Fruit fly (Drosophila melanogaster) whole organism, wandering third instar larva: ENCODE measurements around the gene Tsp96F.

Experiments used
- Abd-B ChIP-seq: fragments of >200 bp; optimal IDR thresholded peaks from 2 replicates; lab custom pipeline; 2017; ENCODE audit warnings: missing biosample characterization, missing genetic modification characterization
- CG32264 ChIP-seq: fragments of 200-800 bp; sonication (Bioruptor generic); optimal IDR thresholded peaks from 2 replicates; lab custom pipeline; 2016; ENCODE audit warnings: missing biosample characterization, missing genetic modification characterization
- CG9705 ChIP-seq: fragments of 200-800 bp; sonication (Bioruptor generic); optimal IDR thresholded peaks from 2 replicates; lab custom pipeline; 2018; ENCODE audit warnings: missing biosample characterization, mild to moderate bottlenecking, missing genetic modification characterization
- CrebA ChIP-seq: fragments of 200-800 bp; sonication (Bioruptor generic); optimal IDR thresholded peaks from 2 replicates; lab custom pipeline; 2016; ENCODE audit warnings: missing biosample characterization, mild to moderate bottlenecking, missing genetic modification characterization, borderline replicate concordance
- Dfd ChIP-seq: fragments of >200 bp; optimal IDR thresholded peaks from 2 replicates; lab custom pipeline; 2017; ENCODE audit warnings: missing biosample characterization, missing genetic modification characterization
- Dif ChIP-seq: fragments of 200-275, 200-300 bp; sonication (Bioruptor generic); optimal IDR thresholded peaks from 2 replicates; lab custom pipeline; 2018; ENCODE audit warnings: missing biosample characterization, missing genetic modification characterization; ENCODE audit not compliant: partially characterized antibody
- GATAd ChIP-seq: sonication (Bioruptor generic); optimal IDR thresholded peaks from 2 replicates; lab custom pipeline; 2016; ENCODE audit warnings: missing biosample characterization, missing genetic modification characterization
- HLH106 ChIP-seq: fragments of 200-800 bp; optimal IDR thresholded peaks from 3 replicates; lab custom pipeline; 2019; ENCODE audit warnings: missing biosample characterization, mild to moderate bottlenecking, missing genetic modification characterization, moderate library complexity
- Hnf4 ChIP-seq: fragments of 200-800 bp; sonication (Bioruptor generic); optimal IDR thresholded peaks from 2 replicates; lab custom pipeline; 2016; ENCODE audit warnings: missing biosample characterization, mild to moderate bottlenecking, missing genetic modification characterization
- Hr83 ChIP-seq: fragments of 200-300 bp; sonication (Bioruptor generic); optimal IDR thresholded peaks from 2 replicates; lab custom pipeline; 2016; ENCODE audit warnings: missing biosample characterization, mild to moderate bottlenecking, missing genetic modification characterization, moderate library complexity; ENCODE audit not compliant: poor library complexity, severe bottlenecking
- Jra ChIP-seq: sonication (Bioruptor generic); optimal IDR thresholded peaks from 2 replicates; lab custom pipeline; 2016; ENCODE audit warnings: missing biosample characterization, missing genetic modification characterization
- Mio ChIP-seq: sonication (Bioruptor generic); optimal IDR thresholded peaks from 2 replicates; lab custom pipeline; 2016; ENCODE audit warnings: missing biosample characterization, missing genetic modification characterization
- Myc ChIP-seq: fragments of >200 bp; optimal IDR thresholded peaks from 2 replicates; lab custom pipeline; 2017
- OdsH ChIP-seq: fragments of 200-800 bp; sonication (Bioruptor generic); optimal IDR thresholded peaks from 2 replicates; lab custom pipeline; 2016; ENCODE audit warnings: missing biosample characterization, mild to moderate bottlenecking, missing genetic modification characterization
- Rel ChIP-seq, 2 experiments: fragments of 200-800 bp; sonication (Bioruptor generic) in 1 of 2; optimal IDR thresholded peaks; 2 replicates in 1 of 2; 3 replicates in 1 of 2; lab custom pipeline; 2016 to 2019; ENCODE audit warnings: mild to moderate bottlenecking in 2 of 2, missing biosample characterization in 2 of 2, missing genetic modification characterization in 2 of 2, moderate library complexity in 1 of 2
- Sp1 ChIP-seq: fragments of 200-800 bp; sonication (Bioruptor generic); optimal IDR thresholded peaks from 3 replicates; lab custom pipeline; 2019; ENCODE audit warnings: missing biosample characterization, mild to moderate bottlenecking, missing genetic modification characterization, moderate library complexity
- Vsx2 ChIP-seq: fragments of 200-300, 225-300 bp; sonication (Bioruptor generic); optimal IDR thresholded peaks from 2 replicates; lab custom pipeline; 2018; ENCODE audit warnings: missing biosample characterization, missing genetic modification characterization; ENCODE audit not compliant: partially characterized antibody
- br ChIP-seq: fragments of 200-800 bp; sonication (Bioruptor generic); optimal IDR thresholded peaks from 2 replicates; lab custom pipeline; 2016; ENCODE audit warnings: missing biosample characterization, missing genetic modification characterization
- dmrt93B ChIP-seq: fragments of 200-800 bp; sonication (Bioruptor generic); optimal IDR thresholded peaks from 2 replicates; lab custom pipeline; 2018; ENCODE audit warnings: missing biosample characterization, mild to moderate bottlenecking, missing genetic modification characterization
- dsf ChIP-seq: sonication (Bioruptor generic); optimal IDR thresholded peaks from 2 replicates; lab custom pipeline; 2016; ENCODE audit warnings: missing biosample characterization, missing genetic modification characterization, borderline replicate concordance
- ey ChIP-seq: fragments of 200-800 bp; sonication (Bioruptor generic); optimal IDR thresholded peaks from 2 replicates; lab custom pipeline; 2016; ENCODE audit warnings: missing biosample characterization, missing genetic modification characterization
- foxo ChIP-seq, 2 experiments: fragments of 200-800 bp; sonication (Bioruptor generic); optimal IDR thresholded peaks; 2 replicates in 1 of 2; 3 replicates in 1 of 2; lab custom pipeline; 2016 to 2017; ENCODE audit warnings: missing biosample characterization in 2 of 2, missing genetic modification characterization in 2 of 2
- fru ChIP-seq: fragments of 200-800 bp; sonication (Bioruptor generic); optimal IDR thresholded peaks from 3 replicates; lab custom pipeline; 2016; ENCODE audit warnings: missing biosample characterization, mild to moderate bottlenecking, missing genetic modification characterization
- h ChIP-seq: fragments of 200-800 bp; sonication (Bioruptor generic); optimal IDR thresholded peaks from 3 replicates; lab custom pipeline; 2016; ENCODE audit warnings: missing biosample characterization, mild to moderate bottlenecking, missing genetic modification characterization
- jim ChIP-seq: fragments of 175-275, 200-325 bp; sonication (Bioruptor generic); optimal IDR thresholded peaks from 2 replicates; lab custom pipeline; 2016; ENCODE audit warnings: missing biosample characterization, mild to moderate bottlenecking, missing genetic modification characterization
- psq ChIP-seq: fragments of 200-800 bp; sonication (Bioruptor generic); optimal IDR thresholded peaks from 3 replicates; lab custom pipeline; 2017; ENCODE audit warnings: missing biosample characterization, mild to moderate bottlenecking, missing genetic modification characterization, moderate library complexity
- rgr ChIP-seq: fragments of 200-800 bp; sonication (Bioruptor generic); optimal IDR thresholded peaks from 3 replicates; lab custom pipeline; 2016; ENCODE audit warnings: missing biosample characterization, mild to moderate bottlenecking, missing genetic modification characterization
- sage ChIP-seq: fragments of 200-800 bp; sonication (Bioruptor generic); optimal IDR thresholded peaks from 2 replicates; lab custom pipeline; 2016; ENCODE audit warnings: missing biosample characterization, mild to moderate bottlenecking, missing genetic modification characterization
- sv ChIP-seq: fragments of 200-800 bp; sonication (Bioruptor generic); optimal IDR thresholded peaks from 3 replicates; lab custom pipeline; 2016; ENCODE audit warnings: missing biosample characterization, missing genetic modification characterization
- tai ChIP-seq: sonication (Bioruptor generic); optimal IDR thresholded peaks from 2 replicates; lab custom pipeline; 2016; ENCODE audit warnings: missing biosample characterization, missing genetic modification characterization
- usp ChIP-seq: fragments of >200 bp; optimal IDR thresholded peaks from 2 replicates; lab custom pipeline; 2017; ENCODE audit warnings: missing biosample characterization, missing genetic modification characterization
- woc ChIP-seq: sonication (Bioruptor generic); optimal IDR thresholded peaks from 2 replicates; lab custom pipeline; 2016; ENCODE audit warnings: missing biosample characterization, mild to moderate bottlenecking, missing genetic modification characterization

Tsp96F gene

DNA sequence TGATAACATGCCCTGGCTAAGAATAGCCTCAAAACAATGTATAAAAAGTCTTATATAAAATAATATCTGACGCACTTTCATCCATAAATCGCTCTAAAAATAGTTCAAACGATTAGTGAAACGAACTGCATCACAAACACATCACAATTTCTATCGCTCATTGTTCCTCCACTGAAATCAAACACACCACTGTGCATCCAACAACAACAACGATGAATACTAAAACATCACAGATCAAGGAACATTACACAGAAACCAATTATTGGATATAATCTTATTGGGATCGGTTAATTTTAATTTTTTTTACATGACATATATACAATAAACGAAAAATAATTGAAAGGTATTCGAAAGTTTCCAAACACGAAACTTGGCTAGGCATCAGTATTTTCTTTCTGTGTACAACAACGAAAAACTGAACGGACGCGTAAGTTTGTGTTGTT, 1.9 kb downstream of the Tsp96F start:
- TF ChIP-seq CG32264 (GFP tag; lab: Kevin White, UChicago) = no peak
- no peak for TF ChIP-seq Mio
- peak; percentile 2 for TF ChIP-seq h (GFP tag; lab: Kevin White, UChicago)
- TF ChIP-seq Sp1 = no peak
- peak; percentile 19 for TF ChIP-seq ey (GFP tag; lab: Kevin White, UChicago)
- TF ChIP-seq CG9705 = no peak
- TF ChIP-seq Dfd (GFP tag; lab: Kevin White, UChicago) = no peak
- TF ChIP-seq sv (GFP tag; lab: Kevin White, UChicago) = peak; percentile 57
- peak; percentile 17 for TF ChIP-seq rgr (GFP tag; lab: Kevin White, UChicago)
- TF ChIP-seq Dif (GFP tag; lab: Kevin White, UChicago) = no peak

DNA sequence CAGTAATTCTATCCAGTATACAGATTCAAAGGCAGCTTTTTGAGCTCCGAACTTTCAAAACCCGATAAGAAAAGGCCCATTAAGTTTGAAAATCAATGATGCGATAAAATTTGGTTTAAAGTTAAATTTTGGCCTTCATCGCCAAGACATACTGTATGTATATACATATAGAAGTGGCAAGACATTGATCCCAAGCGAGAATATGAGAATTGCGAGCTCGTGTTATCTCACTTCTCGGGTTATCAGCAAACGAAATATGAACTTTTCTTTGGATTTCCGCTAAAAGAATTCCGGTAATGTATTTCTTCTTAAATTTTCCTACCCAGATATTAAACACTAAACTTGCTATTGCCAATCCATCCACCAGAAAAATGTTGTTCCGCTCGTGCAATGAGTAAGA, 4.2 kb downstream of the Tsp96F start:
- TF ChIP-seq br (no peak), psq (GFP tag; lab: Kevin White, UChicago) (no peak), tai (GFP tag; lab: Kevin White, UChicago) (no peak), Dif (GFP tag; lab: Kevin White, UChicago) (no peak), Jra (no peak), dmrt93B (GFP tag; lab: Kevin White, UChicago) (no peak), Rel (GFP tag; optimal IDR thresholded peaks at IDR 0.05; lab: Kevin White, UChicago) (no peak), Rel (tag; optimal IDR thresholded peaks at IDR 0.05; lab: Kevin White, UChicago) (no peak), Dfd (GFP tag; lab: Kevin White, UChicago) (no peak), Myc (lab: Kevin White, UChicago) (no peak), HLH106 (tag; lab: Kevin White, UChicago) (no peak), ey (GFP tag; lab: Kevin White, UChicago) (no peak), CrebA (GFP tag; lab: Kevin White, UChicago) (no peak), woc (GFP tag; lab: Kevin White, UChicago) (no peak), GATAd (GFP tag; lab: Kevin White, UChicago) (no peak), Hr83 (no peak), Abd-B (GFP tag; lab: Kevin White, UChicago) (no peak), Sp1 (no peak), OdsH (no peak)

DNA sequence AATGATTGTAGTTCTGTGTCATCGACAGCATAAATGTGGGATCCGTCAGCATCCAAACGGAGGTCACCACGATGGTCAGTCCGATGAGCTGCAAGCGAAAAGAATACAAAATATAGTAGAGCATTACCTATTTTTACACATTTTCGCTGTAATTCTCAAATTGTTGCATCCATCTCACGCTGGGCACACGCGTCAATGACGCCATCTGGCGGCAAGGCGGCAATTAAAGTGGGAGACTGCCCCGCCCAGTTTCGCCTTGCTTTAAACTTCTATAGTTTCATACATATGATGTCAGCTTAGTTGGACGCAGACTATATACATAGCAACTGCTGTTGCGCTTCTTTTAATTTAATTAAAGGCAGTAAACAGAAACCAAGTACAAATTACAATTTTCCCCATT, 4.6 kb downstream of the Tsp96F start:
- TF ChIP-seq Jra (no peak), jim (GFP tag; lab: Kevin White, UChicago) (no peak), dsf (GFP tag; lab: Kevin White, UChicago) (no peak), Dif (GFP tag; lab: Kevin White, UChicago) (no peak)

DNA sequence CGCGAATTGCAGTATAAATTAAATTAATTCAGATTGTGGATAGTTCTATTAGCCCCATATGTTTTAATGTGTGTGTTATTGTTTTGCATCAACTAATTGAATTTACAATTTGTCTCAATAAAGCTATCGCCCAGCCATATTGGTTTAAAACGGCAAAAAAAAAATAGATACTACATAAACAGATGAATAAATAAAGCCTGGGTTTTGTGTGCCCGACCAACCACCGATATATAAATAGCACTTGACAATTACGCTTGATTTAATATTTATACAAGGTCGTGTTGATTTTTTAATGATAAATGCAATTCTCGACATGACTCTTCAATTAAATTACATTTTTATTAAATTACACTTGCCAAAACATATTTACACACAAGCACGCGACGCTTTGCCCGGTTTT, 10.8 kb downstream of the Tsp96F start:
- no peak for TF ChIP-seq ey (GFP tag; lab: Kevin White, UChicago)
- no peak for TF ChIP-seq psq (GFP tag; lab: Kevin White, UChicago)
- no peak for TF ChIP-seq foxo (GFP tag; optimal IDR thresholded peaks at IDR 0.05; lab: Kevin White, UChicago)
- TF ChIP-seq Abd-B (GFP tag; lab: Kevin White, UChicago) = no peak
- TF ChIP-seq OdsH = no peak
- no peak for TF ChIP-seq Vsx2 (GFP tag; lab: Kevin White, UChicago)
- peak; percentile 15 for TF ChIP-seq Hr83
- no peak for TF ChIP-seq Hnf4
- no peak for TF ChIP-seq woc (GFP tag; lab: Kevin White, UChicago)
- TF ChIP-seq, all 38 proteins: peak for 1

DNA sequence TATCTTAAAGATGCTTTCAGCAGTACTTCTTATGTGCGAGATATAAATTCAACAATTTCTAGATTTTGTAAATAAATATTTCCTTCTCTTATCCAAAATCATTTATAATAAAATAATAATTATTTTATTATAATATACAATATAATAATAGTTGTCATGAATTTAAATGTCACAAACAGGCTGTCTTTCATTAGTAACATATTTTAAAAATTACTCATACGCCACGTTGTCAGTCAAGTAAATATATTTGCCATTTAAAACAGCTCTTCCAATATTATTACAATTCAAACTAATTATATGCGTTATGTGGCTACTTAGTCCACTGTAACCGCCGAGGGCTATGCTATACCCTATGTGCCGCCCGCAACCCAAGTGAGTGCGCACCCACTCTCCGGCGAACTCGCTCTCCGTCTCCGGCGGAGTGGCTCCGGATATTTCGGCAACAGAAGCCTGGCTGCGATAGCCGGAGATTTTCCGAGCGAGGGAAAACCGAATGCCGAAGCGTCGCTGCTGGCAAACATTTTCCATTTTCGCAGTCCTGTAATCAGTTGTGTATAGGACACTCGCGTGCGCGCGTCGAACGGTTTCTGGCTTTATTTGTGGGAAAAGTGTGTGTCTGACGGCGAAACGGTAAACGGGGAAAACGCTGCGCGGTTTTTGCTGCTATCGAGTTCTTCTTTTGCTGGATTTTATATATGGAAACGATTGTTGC, 25.5 kb downstream of the Tsp96F start, which contains the start of gene CG5890:
CG5890 (plus strand) TSS at position 561 of the 712 bp plus-strand sequence.
- TF ChIP-seq usp (GFP tag; lab: Kevin White, UChicago) (no peak), Sp1 (no peak), Myc (lab: Kevin White, UChicago) (no peak), fru (GFP tag; lab: Kevin White, UChicago) (no peak), sage (GFP tag; lab: Kevin White, UChicago) (no peak), CG32264 (GFP tag; lab: Kevin White, UChicago) (no peak), CG9705 (no peak), dsf (GFP tag; lab: Kevin White, UChicago) (no peak), tai (GFP tag; lab: Kevin White, UChicago) (no peak), Dif (GFP tag; lab: Kevin White, UChicago) (no peak), HLH106 (tag; lab: Kevin White, UChicago) (no peak), dmrt93B (GFP tag; lab: Kevin White, UChicago) (no peak)
